Worm (Caenorhabditis elegans): ENCODE results near the gene Y51H4A.8.
"Not testable (repeated sequence)": the region's sequence is repeated elsewhere in the genome, so short reads cannot be mapped to it uniquely, and the experiment has no call there.

Gene Y51H4A.8

DNA sequence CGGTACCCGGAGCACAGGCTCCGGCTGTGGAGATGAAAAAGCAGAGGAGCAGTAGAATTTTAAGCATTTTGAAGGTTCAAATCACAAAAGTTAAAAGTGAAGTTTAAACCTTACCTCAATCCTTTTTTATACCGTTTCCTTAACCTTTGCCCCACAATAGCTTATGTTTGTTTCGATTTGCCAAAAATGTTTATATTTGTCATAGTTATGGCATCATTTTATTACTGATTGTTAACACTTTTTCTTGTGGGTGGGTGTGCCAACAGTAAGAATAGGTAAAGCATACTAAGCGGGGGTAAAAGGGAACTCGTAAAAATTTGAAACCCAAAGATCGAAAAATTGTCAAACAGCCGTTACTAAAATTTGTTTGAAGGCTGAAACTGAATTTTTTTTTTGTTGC is at the start of gene Y51H4A.8:
TSS of gene Y51H4A.8 (minus strand) at position 101 of the 400 bp plus-strand sequence.
- TF ChIP-seq nhr-12 (tag; optimal IDR thresholded peaks at IDR 0.05) (no peak), ham-2 (GFP tag; optimal IDR thresholded peaks at IDR 0.05) (no peak), mab-5 (tag; optimal IDR thresholded peaks at IDR 0.05) (no peak), unc-120 (tag; optimal IDR thresholded peaks at IDR 0.05; ENCODE audit: poor library complexity, severe bottlenecking) (no peak), unc-62 (GFP tag; optimal IDR thresholded peaks at IDR 0.05) (no peak), nhr-237 (tag; optimal IDR thresholded peaks at IDR 0.05) (no peak), hlh-1 (tag; optimal IDR thresholded peaks at IDR 0.05) (no peak), nhr-28 (tag; optimal IDR thresholded peaks at IDR 0.05) (no peak), mep-1 (tag; optimal IDR thresholded peaks at IDR 0.05) (no peak), ces-1 (GFP tag; optimal IDR thresholded peaks at IDR 0.05) (no peak), zip-8 (tag; optimal IDR thresholded peaks at IDR 0.05) (no peak), lin-13 (tag; optimal IDR thresholded peaks at IDR 0.05) (no peak), ztf-11 (tag; optimal IDR thresholded peaks at IDR 0.05) (no peak), snpc-4 (tag; optimal IDR thresholded peaks at IDR 0.05) (no peak), elt-1 (tag; optimal IDR thresholded peaks at IDR 0.05; ENCODE audit: borderline replicate concordance, insufficient read depth) (no peak), flh-1 (GFP tag; optimal IDR thresholded peaks at IDR 0.05) (no peak), mls-2 (tag; optimal IDR thresholded peaks at IDR 0.05) (no peak), cnd-1 (tag; optimal IDR thresholded peaks at IDR 0.05) (no peak), nhr-76 (tag; optimal IDR thresholded peaks at IDR 0.05) (no peak), lsy-2 (tag; optimal IDR thresholded peaks at IDR 0.05) (no peak)

DNA sequence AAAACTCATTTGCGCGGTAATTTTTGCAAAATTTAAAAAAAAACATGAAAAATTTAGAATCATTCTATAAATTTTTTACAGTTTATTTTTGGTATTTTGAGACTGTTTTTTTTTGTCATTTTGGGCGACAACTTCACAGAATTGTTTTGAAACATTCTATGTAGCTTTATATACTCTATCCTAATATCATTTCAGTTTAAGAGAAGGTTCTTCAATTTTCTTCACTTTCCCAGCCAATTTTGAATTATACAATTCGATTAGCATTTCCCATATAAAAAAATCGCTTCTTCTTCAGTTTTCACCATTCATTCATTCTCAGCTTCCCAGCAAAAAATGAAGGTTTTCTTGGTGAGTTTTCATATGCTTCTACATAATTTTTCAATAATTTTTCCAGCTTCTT is 49.3 kb upstream of the Y51H4A.8 start, which contains the start of gene fipr-28:
TSS of gene fipr-28 (plus strand) at position 301 of the 400 bp plus-strand sequence.
- no peak for TF ChIP-seq ceh-39 (tag; optimal IDR thresholded peaks at IDR 0.05)
- no peak for TF ChIP-seq unc-62 (GFP tag; optimal IDR thresholded peaks at IDR 0.05)
- TF ChIP-seq elt-1 (tag; optimal IDR thresholded peaks at IDR 0.05; ENCODE audit: borderline replicate concordance, insufficient read depth): no peak
- TF ChIP-seq nhr-237 (tag; optimal IDR thresholded peaks at IDR 0.05): no peak

ce11 chrIV:16625909-16626308 is 47.6 kb upstream of the Y51H4A.8 start, which contains the start of gene fip-7:
TSS of gene fip-7 (plus strand) at chrIV:16626209.
- TF ChIP-seq ceh-43 (GFP tag; optimal IDR thresholded peaks at IDR 0.05); mls-2 (tag; optimal IDR thresholded peaks at IDR 0.05); snpc-4 (tag; optimal IDR thresholded peaks at IDR 0.05): not testable (repeated sequence)

- TF ChIP-seq ham-2 (GFP tag; optimal IDR thresholded peaks at IDR 0.05): no peak
- TF ChIP-seq bed-3 (GFP tag; optimal IDR thresholded peaks at IDR 0.05): no peak
- TF ChIP-seq ceh-39 (tag; optimal IDR thresholded peaks at IDR 0.05): no peak
- no peak for TF ChIP-seq blmp-1 (tag; optimal IDR thresholded peaks at IDR 0.05)
- TF ChIP-seq tbx-8 (GFP tag; optimal IDR thresholded peaks at IDR 0.05): no peak
- TF ChIP-seq flh-1 (GFP tag; optimal IDR thresholded peaks at IDR 0.05): no peak
- TF ChIP-seq pha-4 (tag; optimal IDR thresholded peaks at IDR 0.05): no peak
- no peak for TF ChIP-seq lin-32 (GFP tag; optimal IDR thresholded peaks at IDR 0.05)
Measured at ce11 chrIV:16622522-16622921, 44.2 kb upstream of the Y51H4A.8 start.

- TF ChIP-seq snpc-4 (tag; optimal IDR thresholded peaks at IDR 0.05) (no peak), ces-1 (GFP tag; optimal IDR thresholded peaks at IDR 0.05) (no peak), nhr-28 (tag; optimal IDR thresholded peaks at IDR 0.05) (no peak), ceh-39 (tag; optimal IDR thresholded peaks at IDR 0.05) (no peak), unc-39 (tag; optimal IDR thresholded peaks at IDR 0.05) (no peak), lin-32 (GFP tag; optimal IDR thresholded peaks at IDR 0.05) (no peak), mab-5 (tag; optimal IDR thresholded peaks at IDR 0.05) (no peak), hlh-1 (tag; optimal IDR thresholded peaks at IDR 0.05) (no peak), nhr-237 (tag; optimal IDR thresholded peaks at IDR 0.05) (no peak), cnd-1 (tag; optimal IDR thresholded peaks at IDR 0.05) (no peak), zip-8 (tag; optimal IDR thresholded peaks at IDR 0.05) (no peak), nhr-2 (tag; optimal IDR thresholded peaks at IDR 0.05) (no peak), drap-1 (GFP tag; optimal IDR thresholded peaks at IDR 0.05) (no peak), pha-4 (tag; optimal IDR thresholded peaks at IDR 0.05) (no peak), mls-2 (tag; optimal IDR thresholded peaks at IDR 0.05) (no peak), elt-3 (tag; optimal IDR thresholded peaks at IDR 0.05) (no peak), unc-120 (tag; optimal IDR thresholded peaks at IDR 0.05; ENCODE audit: poor library complexity, severe bottlenecking) (no peak), nhr-76 (tag; optimal IDR thresholded peaks at IDR 0.05) (no peak)
Measured at ce11 chrIV:16602676-16603075, 24.3 kb upstream of the Y51H4A.8 start, which contains the start of gene col-137. TSS of gene col-137 (minus strand) at chrIV:16602776.
